Worm (Caenorhabditis elegans) whole organism, late embryonic: Measurements from ENCODE around the gene W09C2.10.

ENCODE experiments used
- T23F11.4 ChIP-seq: fragments of 200-800 bp; sonication (Bioruptor generic); optimal IDR thresholded peaks from 2 replicates; lab custom pipeline; 2018; ENCODE audit warnings: mild to moderate bottlenecking, missing genetic modification characterization, missing compliant biosample characterization
- ceh-2 ChIP-seq: sonication (generic microtip); optimal IDR thresholded peaks from 2 replicates; lab custom pipeline; 2016; ENCODE audit warnings: missing genotype, missing genetic modification characterization, missing compliant biosample characterization
- ceh-34 ChIP-seq: sonication (generic microtip); optimal IDR thresholded peaks from 2 replicates; lab custom pipeline; 2016; ENCODE audit warnings: mild to moderate bottlenecking, missing genetic modification characterization, missing compliant biosample characterization
- elt-2 ChIP-seq: sonication (generic microtip); optimal IDR thresholded peaks from 2 replicates; lab custom pipeline; 2016; ENCODE audit warnings: missing genetic modification reagents, missing genetic modification characterization, missing compliant biosample characterization
- elt-4 ChIP-seq: sonication (generic microtip); optimal IDR thresholded peaks from 2 replicates; lab custom pipeline; 2016; ENCODE audit warnings: missing genetic modification characterization, missing compliant biosample characterization
- nhr-232 ChIP-seq: sonication (generic microtip); optimal IDR thresholded peaks from 2 replicates; lab custom pipeline; 2016; ENCODE audit warnings: missing genetic modification characterization, missing compliant biosample characterization
- pag-3 ChIP-seq: sonication (generic microtip); optimal IDR thresholded peaks from 2 replicates; lab custom pipeline; 2016; ENCODE audit warnings: missing compliant biosample characterization, missing genetic modification characterization, borderline replicate concordance
- pha-4 ChIP-seq: fragments of 150-350 bp; optimal IDR thresholded peaks from 2 replicates; lab custom pipeline; 2018; ENCODE audit warnings: missing biosample characterization, missing genetic modification reagents, missing genetic modification characterization
- pqm-1 ChIP-seq: sonication (generic microtip); optimal IDR thresholded peaks from 2 replicates; lab custom pipeline; 2016; ENCODE audit warnings: missing genetic modification characterization, missing compliant biosample characterization
- syd-9 ChIP-seq: sonication (generic microtip); optimal IDR thresholded peaks from 2 replicates; lab custom pipeline; 2016; ENCODE audit warnings: mild to moderate bottlenecking, missing genetic modification characterization, moderate library complexity, missing compliant biosample characterization
- tbx-2 ChIP-seq: sonication (generic microtip); optimal IDR thresholded peaks from 2 replicates; lab custom pipeline; 2016; ENCODE audit warnings: missing genetic modification characterization, missing compliant biosample characterization
- unc-55 ChIP-seq: sonication (generic microtip); optimal IDR thresholded peaks from 2 replicates; lab custom pipeline; 2017; ENCODE audit warnings: missing biosample characterization, missing genetic modification reagents, missing genetic modification characterization

ce11 chrIV:9641925-9642324, 17.0 kb upstream of the W09C2.10 start, which contains the start of gene del-2:
- TF ChIP-seq ceh-34 (tag; lab: Kevin White, UChicago) (no peak), elt-2 (tag; lab: Kevin White, UChicago) (no peak), ceh-2 (tag; lab: Kevin White, UChicago) (no peak), nhr-232 (tag; lab: Kevin White, UChicago) (no peak), T23F11.4 (no peak), pha-4 (tag; lab: Kevin White, UChicago) (no peak), tbx-2 (tag; lab: Kevin White, UChicago) (no peak), syd-9 (tag; lab: Kevin White, UChicago) (no peak), elt-4 (tag; lab: Kevin White, UChicago) (no peak), unc-55 (GFP tag; lab: Kevin White, UChicago) (no peak), pag-3 (tag; lab: Kevin White, UChicago) (no peak), pqm-1 (tag; lab: Kevin White, UChicago) (no peak)
